Fruit fly (Drosophila melanogaster) whole organism, embryonic: ENCODE data around the gene CG42271.
A peak's percentile ranks its signal among the peaks of the same experiment; 100 is the strongest.

ENCODE experiments used
- CG10431 ChIP-seq: fragments of 200-800 bp; sonication (Bioruptor generic); optimal IDR thresholded peaks from 3 replicates; lab custom pipeline; 2018; ENCODE audit warnings: missing biosample characterization, mild to moderate bottlenecking, missing genetic modification characterization
- CG11504 ChIP-seq: fragments of 200-800 bp; sonication (Bioruptor generic); optimal IDR thresholded peaks from 3 replicates; lab custom pipeline; 2019; ENCODE audit warnings: missing biosample characterization, mild to moderate bottlenecking, missing genetic modification characterization, moderate library complexity
- CG13296 ChIP-seq: fragments of 200-800 bp; sonication (Bioruptor generic); optimal IDR thresholded peaks from 3 replicates; lab custom pipeline; 2018; ENCODE audit warnings: missing biosample characterization, mild to moderate bottlenecking, missing genetic modification characterization
- CG13775 ChIP-seq: fragments of 200-800 bp; sonication (Bioruptor generic); optimal IDR thresholded peaks from 3 replicates; lab custom pipeline; 2017; ENCODE audit warnings: missing biosample characterization, mild to moderate bottlenecking, missing genetic modification characterization
- CG14710 ChIP-seq: fragments of 200-800 bp; sonication (Bioruptor generic); optimal IDR thresholded peaks from 3 replicates; lab custom pipeline; 2019; ENCODE audit warnings: missing biosample characterization, mild to moderate bottlenecking, missing genetic modification characterization, moderate library complexity
- CG16779 ChIP-seq: fragments of 200-800 bp; sonication (Bioruptor generic); IDR thresholded peaks from 2 replicates; pipeline ENCODE4 v1.3.6; 2022; ENCODE audit warnings: missing biosample characterization, missing genetic modification characterization
- CG17802 ChIP-seq: fragments of 200-800 bp; sonication (Bioruptor generic); optimal IDR thresholded peaks from 2 replicates; lab custom pipeline; 2018; ENCODE audit warnings: missing biosample characterization, mild to moderate bottlenecking, missing genetic modification characterization, moderate library complexity
- CG18262 ChIP-seq: fragments of 200-800 bp; optimal IDR thresholded peaks from 3 replicates; lab custom pipeline; 2019; ENCODE audit warnings: missing biosample characterization, mild to moderate bottlenecking, missing genetic modification characterization, moderate library complexity
- CG18599 ChIP-seq: fragments of 200-800 bp; sonication (Bioruptor generic); optimal IDR thresholded peaks from 3 replicates; lab custom pipeline; 2017; ENCODE audit warnings: missing biosample characterization, missing genetic modification characterization, mild to moderate bottlenecking, moderate library complexity, missing genetic modification reagents
- CG18764 ChIP-seq: fragments of 200-800 bp; sonication (Bioruptor generic); optimal IDR thresholded peaks from 3 replicates; lab custom pipeline; 2016; ENCODE audit warnings: missing biosample characterization, missing genetic modification characterization
- CG3065 ChIP-seq: fragments of 200-800 bp; sonication (Bioruptor generic); optimal IDR thresholded peaks from 2 replicates; lab custom pipeline; 2016; ENCODE audit warnings: missing biosample characterization, missing genetic modification characterization
- CG32772 ChIP-seq: fragments of 200-800 bp; sonication (Bioruptor generic); IDR thresholded peaks from 2 replicates; pipeline ENCODE4 v1.3.6; 2022; ENCODE audit warnings: missing biosample characterization, missing genetic modification characterization
- CG33213 ChIP-seq: fragments of 200-800 bp; sonication (Bioruptor generic); optimal IDR thresholded peaks from 3 replicates; lab custom pipeline; 2016; ENCODE audit warnings: missing biosample characterization, missing genetic modification characterization
- CG34376 ChIP-seq: fragments of 200-800 bp; sonication (Bioruptor generic); optimal IDR thresholded peaks from 2 replicates; lab custom pipeline; 2018; ENCODE audit warnings: missing biosample characterization, mild to moderate bottlenecking, missing genetic modification characterization
- CG4404 ChIP-seq: fragments of 200-800 bp; sonication (Bioruptor generic); IDR thresholded peaks from 2 replicates; pipeline ENCODE4 v1.3.6; 2022; ENCODE audit warnings: missing biosample characterization, missing genetic modification characterization
- CG6175 ChIP-seq: fragments of 200-800 bp; sonication (Bioruptor generic); IDR thresholded peaks from 3 replicates; pipeline ENCODE4 v1.3.6; 2022; ENCODE audit warnings: missing biosample characterization, missing genetic modification characterization
- CG6689 ChIP-seq: fragments of 200-800 bp; sonication (Bioruptor generic); IDR thresholded peaks from 2 replicates; pipeline ENCODE4 v1.3.6; 2022; ENCODE audit warnings: missing biosample characterization, missing genetic modification characterization
- CkIIα-i1 ChIP-seq: fragments of 200-800 bp; sonication (Bioruptor generic); IDR thresholded peaks from 2 replicates; pipeline ENCODE4 v1.3.6; 2022; ENCODE audit warnings: missing biosample characterization, missing genetic modification characterization
- Doc3 ChIP-seq: fragments of 200-800 bp; sonication (Bioruptor generic); IDR thresholded peaks from 3 replicates; pipeline ENCODE4 v1.3.6; 2022; ENCODE audit warnings: missing biosample characterization, missing genetic modification characterization; ENCODE audit not compliant: partially characterized antibody
- ERR ChIP-seq: fragments of 200-800 bp; sonication (Bioruptor generic); optimal IDR thresholded peaks from 2 replicates; lab custom pipeline; 2016; ENCODE audit warnings: missing biosample characterization, missing genetic modification characterization
- HmgZ ChIP-seq: fragments of 200-800 bp; sonication (Bioruptor generic); optimal IDR thresholded peaks from 2 replicates; lab custom pipeline; 2018; ENCODE audit warnings: missing biosample characterization, mild to moderate bottlenecking, missing genetic modification characterization
- Hmx ChIP-seq: fragments of 200-800 bp; sonication (Bioruptor generic); optimal IDR thresholded peaks from 2 replicates; lab custom pipeline; 2016; ENCODE audit warnings: missing biosample characterization, missing genetic modification characterization
- Lpt ChIP-seq: fragments of >200 bp; optimal IDR thresholded peaks from 2 replicates; lab custom pipeline; 2018; ENCODE audit warnings: missing biosample characterization, missing genetic modification characterization
- MBD-R2 ChIP-seq: fragments of 200-800 bp; sonication (Bioruptor generic); IDR thresholded peaks from 2 replicates; pipeline ENCODE4 v1.3.6; 2022; ENCODE audit warnings: missing biosample characterization, missing genetic modification characterization
- Neu2 ChIP-seq: fragments of 200-800 bp; sonication (Bioruptor generic); optimal IDR thresholded peaks from 3 replicates; lab custom pipeline; 2016; ENCODE audit warnings: missing biosample characterization, missing genetic modification characterization, borderline replicate concordance
- Ravus ChIP-seq: fragments of 200-800 bp; sonication (Bioruptor generic); IDR thresholded peaks from 2 replicates; pipeline ENCODE4 v1.3.6; 2022; ENCODE audit warnings: missing biosample characterization, missing genetic modification characterization
- Rfx ChIP-seq: fragments of 200-800 bp; sonication (Bioruptor generic); IDR thresholded peaks from 2 replicates; pipeline ENCODE4 v1.3.6; 2022; ENCODE audit warnings: missing biosample characterization, missing genetic modification characterization
- Rx ChIP-seq: fragments of 200-800 bp; sonication (Bioruptor generic); IDR thresholded peaks from 2 replicates; pipeline ENCODE4 v1.3.6; 2022; ENCODE audit warnings: missing biosample characterization, missing genetic modification characterization
- Trl ChIP-seq, 3 experiments: fragments of >200 bp in 2 of 3; fragments of 200-800 bp in 1 of 3; sonication (Bioruptor generic) in 1 of 3; optimal IDR thresholded peaks; 2 replicates in 1 of 3; 3 replicates in 2 of 3; lab custom pipeline; 2016 to 2017; ENCODE audit warnings: missing biosample characterization in 1 of 3, missing genetic modification characterization in 1 of 3
- Xbp1 ChIP-seq: fragments of 200-800 bp; sonication (Bioruptor generic); optimal IDR thresholded peaks from 3 replicates; lab custom pipeline; 2016; ENCODE audit warnings: missing biosample characterization, mild to moderate bottlenecking, missing genetic modification characterization
- Xrp1 ChIP-seq: fragments of 200-800 bp; sonication (Bioruptor generic); IDR thresholded peaks from 2 replicates; pipeline ENCODE4 v1.3.6; 2022; ENCODE audit warnings: missing biosample characterization, missing genetic modification characterization
- ac ChIP-seq: fragments of 200-800 bp; sonication (Bioruptor generic); optimal IDR thresholded peaks from 3 replicates; lab custom pipeline; 2017; ENCODE audit warnings: missing biosample characterization, mild to moderate bottlenecking, missing genetic modification characterization
- aop ChIP-seq: fragments of 200-800 bp; sonication (Bioruptor generic); IDR thresholded peaks from 2 replicates; pipeline ENCODE4 v1.3.6; 2022; ENCODE audit warnings: missing biosample characterization, missing genetic modification characterization
- az2 ChIP-seq: fragments of 200-800 bp; sonication (Bioruptor generic); optimal IDR thresholded peaks from 3 replicates; lab custom pipeline; 2016; ENCODE audit warnings: missing biosample characterization, missing genetic modification characterization
- bab2 ChIP-seq: fragments of 200-800 bp; sonication (Bioruptor generic); optimal IDR thresholded peaks from 2 replicates; lab custom pipeline; 2016; ENCODE audit warnings: missing biosample characterization, missing genetic modification characterization
- chif ChIP-seq, 2 experiments: fragments of 200-800 bp; sonication (Bioruptor generic); optimal IDR thresholded peaks; 3 replicates each; lab custom pipeline; 2016; ENCODE audit warnings: missing biosample characterization in 2 of 2, missing genetic modification characterization in 2 of 2
- crc ChIP-seq: fragments of 200-800 bp; sonication (Bioruptor generic); optimal IDR thresholded peaks from 2 replicates; lab custom pipeline; 2016; ENCODE audit warnings: missing biosample characterization, missing genetic modification characterization
- emc ChIP-seq: fragments of 200-800 bp; sonication (Bioruptor generic); optimal IDR thresholded peaks from 2 replicates; lab custom pipeline; 2016; ENCODE audit warnings: missing biosample characterization, missing genetic modification characterization
- ewg ChIP-seq: fragments of 200-800 bp; sonication (Bioruptor generic); optimal IDR thresholded peaks from 3 replicates; lab custom pipeline; 2017; ENCODE audit warnings: mild to moderate bottlenecking, missing biosample characterization, missing genetic modification reagents, missing genetic modification characterization
- grn ChIP-seq: fragments of 200-800 bp; sonication (Bioruptor generic); optimal IDR thresholded peaks from 3 replicates; lab custom pipeline; 2017; ENCODE audit warnings: missing biosample characterization, missing genetic modification characterization
- ham ChIP-seq: fragments of 200-800 bp; sonication (Bioruptor generic); IDR thresholded peaks from 2 replicates; pipeline ENCODE4 v1.3.6; 2022; ENCODE audit warnings: missing biosample characterization, missing genetic modification characterization
- hth ChIP-seq: fragments of >200 bp; optimal IDR thresholded peaks from 2 replicates; lab custom pipeline; 2017; ENCODE audit warnings: inconsistent platforms
- org-1 ChIP-seq: fragments of 200-800 bp; sonication (Bioruptor generic); optimal IDR thresholded peaks from 2 replicates; lab custom pipeline; 2017; ENCODE audit warnings: missing biosample characterization, missing genetic modification characterization
- pzg ChIP-seq: fragments of 200-800 bp; sonication (Bioruptor generic); optimal IDR thresholded peaks from 3 replicates; lab custom pipeline; 2018; ENCODE audit warnings: missing biosample characterization, mild to moderate bottlenecking, missing genetic modification characterization, moderate library complexity
- row ChIP-seq: fragments of 200-800 bp; sonication (Bioruptor generic); IDR thresholded peaks from 3 replicates; pipeline ENCODE4 v1.3.6; 2022; ENCODE audit warnings: missing biosample characterization, missing genetic modification characterization
- sob ChIP-seq: fragments of 200-800 bp; sonication (Bioruptor generic); IDR thresholded peaks from 2 replicates; pipeline ENCODE4 v1.3.6; 2022; ENCODE audit warnings: missing biosample characterization, missing genetic modification characterization
- tap ChIP-seq: fragments of 200-800 bp; optimal IDR thresholded peaks from 3 replicates; lab custom pipeline; 2019; ENCODE audit warnings: missing biosample characterization, mild to moderate bottlenecking, missing genetic modification characterization, moderate library complexity
- tio ChIP-seq: fragments of 200-800 bp; sonication (Bioruptor generic); optimal IDR thresholded peaks from 2 replicates; lab custom pipeline; 2017; ENCODE audit warnings: missing biosample characterization, missing genetic modification characterization, inconsistent platforms
- twi ChIP-seq: fragments of 200-800 bp; optimal IDR thresholded peaks from 2 replicates; lab custom pipeline; 2019; ENCODE audit warnings: missing biosample characterization, mild to moderate bottlenecking, missing genetic modification characterization, moderate library complexity
- vnd ChIP-seq: fragments of 200-800 bp; sonication (Bioruptor generic); IDR thresholded peaks from 3 replicates; pipeline ENCODE4 v1.3.6; 2022; ENCODE audit warnings: missing biosample characterization, missing genetic modification characterization; ENCODE audit not compliant: partially characterized antibody

Gene CG42271

DNA sequence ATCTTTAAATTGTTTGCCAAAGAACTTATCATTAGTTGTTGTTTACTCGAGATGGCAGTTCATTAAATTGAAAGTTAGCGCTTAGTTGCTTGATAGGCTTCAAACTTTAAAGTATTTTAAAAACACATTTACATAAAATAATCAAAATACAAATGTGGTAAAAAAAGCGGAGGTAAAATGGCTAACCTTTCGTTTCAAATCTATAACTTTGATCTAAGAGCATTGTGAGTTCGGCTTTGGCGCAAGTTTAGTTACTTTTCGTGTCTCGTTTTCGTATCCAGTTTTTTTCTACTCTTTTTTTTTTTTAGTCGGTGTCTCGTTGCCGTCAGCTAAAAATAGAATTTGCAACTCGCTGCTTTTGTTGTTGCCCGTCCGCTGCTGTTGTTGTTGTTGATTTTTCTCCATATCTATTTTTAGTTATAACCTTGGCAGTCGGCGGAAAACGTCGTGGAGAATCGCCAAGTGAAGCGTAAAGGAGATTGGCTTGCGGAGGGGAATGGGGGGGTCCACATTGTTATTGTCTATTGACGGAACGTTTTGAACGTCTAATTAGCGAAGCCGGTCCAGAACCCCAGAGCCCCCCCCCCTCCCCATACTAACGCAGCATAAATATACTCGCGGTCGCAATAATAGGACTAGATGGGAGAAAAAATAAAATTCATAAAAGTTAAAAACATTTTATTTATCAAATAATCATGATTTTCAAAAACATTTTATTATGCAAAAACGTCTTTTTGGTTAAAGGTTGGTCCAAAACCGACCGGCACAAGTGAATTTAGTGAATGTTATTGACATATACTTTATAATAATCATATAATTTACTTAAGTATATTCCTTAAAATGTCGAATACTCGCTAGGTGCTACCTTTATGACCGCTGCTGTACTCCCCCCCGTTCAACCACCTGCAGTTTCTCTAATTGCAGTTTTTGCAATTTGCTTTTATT, 19.1 kb downstream of the CG42271 start (continued):
- no peak for TF ChIP-seq CG17802
- no peak for TF ChIP-seq CG18764
- no peak for TF ChIP-seq vnd (GFP tag; lab: Robert Waterston, UW)
- no peak for TF ChIP-seq pzg (GFP tag; lab: Kevin White, UChicago)
- TF ChIP-seq az2 (GFP tag; lab: Kevin White, UChicago), result no peak
- no peak for TF ChIP-seq ac
- TF ChIP-seq CkIIα-i1 (GFP tag; lab: Robert Waterston, UW), result no peak
- no peak for TF ChIP-seq CG3065 (GFP tag; lab: Kevin White, UChicago)
- no peak for TF ChIP-seq Lpt
- no peak for TF ChIP-seq CG32772 (GFP tag; lab: Robert Waterston, UW)
- TF ChIP-seq bab2 (GFP tag; lab: Kevin White, UChicago), result no peak
- peak; percentile 34 for TF ChIP-seq CG18262 (tag; lab: Kevin White, UChicago)
- peak; percentile 19 for TF ChIP-seq CG13296 (GFP tag; lab: Kevin White, UChicago)
- no peak for TF ChIP-seq hth (lab: Kevin White, UChicago)
- TF ChIP-seq ham (GFP tag; lab: Robert Waterston, UW), result no peak
- TF ChIP-seq Ravus (GFP tag; lab: Robert Waterston, UW), result no peak
- no peak for TF ChIP-seq Rx (GFP tag; lab: Robert Waterston, UW)
- TF ChIP-seq row (GFP tag; lab: Robert Waterston, UW), result peak; percentile 53
- peak; percentile 19 for TF ChIP-seq tio
- TF ChIP-seq emc (GFP tag; lab: Kevin White, UChicago), result no peak
- 0 out of 2 replicates have a peak, but pooled peaks have one; percentile 18 for TF ChIP-seq sob (GFP tag; lab: Robert Waterston, UW)
- TF ChIP-seq HmgZ, result no peak
- TF ChIP-seq ERR (GFP tag; lab: Kevin White, UChicago), result no peak
- TF ChIP-seq Hmx (GFP tag; lab: Kevin White, UChicago), result no peak
- no peak for TF ChIP-seq twi (tag; lab: Kevin White, UChicago)
- 0 out of 2 replicates have a peak, but pooled peaks have one; percentile 19 for TF ChIP-seq Xrp1 (GFP tag; lab: Robert Waterston, UW)
- TF ChIP-seq CG14710, result no peak
- peak; percentile 14 for TF ChIP-seq ewg (GFP tag; lab: Kevin White, UChicago)
- peak; percentile 13 for TF ChIP-seq Xbp1
- TF ChIP-seq CG6175 (GFP tag; lab: Robert Waterston, UW), result no peak
- TF ChIP-seq CG10431, result no peak
- no peak for TF ChIP-seq aop (GFP tag; lab: Robert Waterston, UW)
- TF ChIP-seq Neu2 (GFP tag; lab: Kevin White, UChicago), result no peak
- peak; percentile 49 for TF ChIP-seq CG6689 (GFP tag; lab: Robert Waterston, UW)
- no peak for TF ChIP-seq CG4404 (GFP tag; lab: Robert Waterston, UW)
- TF ChIP-seq grn (GFP tag; lab: Kevin White, UChicago), result no peak
- peak; percentile 28 for TF ChIP-seq org-1
- peak; percentile 49 for TF ChIP-seq CG13775 (GFP tag; lab: Kevin White, UChicago)
- peak; percentile 13 for TF ChIP-seq tap (tag; lab: Kevin White, UChicago)
- TF ChIP-seq CG18599 (GFP tag; lab: Kevin White, UChicago), result peak; percentile 60
- TF ChIP-seq CG16779 (GFP tag; lab: Robert Waterston, UW), result no peak
- no peak for TF ChIP-seq CG34376 (GFP tag; lab: Kevin White, UChicago)
- no peak for TF ChIP-seq crc (GFP tag; lab: Kevin White, UChicago)
- no peak for TF ChIP-seq Trl (optimal IDR thresholded peaks at IDR 0.05; lab: Kevin White, UChicago)
- TF ChIP-seq Trl (GFP tag; optimal IDR thresholded peaks at IDR 0.05; lab: Kevin White, UChicago), result no peak
- no peak for TF ChIP-seq MBD-R2
- peak; percentile 66 for TF ChIP-seq Rfx
- peak; percentile 67 for TF ChIP-seq CG11504
- TF ChIP-seq Doc3 (GFP tag; lab: Robert Waterston, UW), result no peak
- no peak for TF ChIP-seq chif (GFP tag; optimal IDR thresholded peaks at IDR 0.05; lab: Kevin White, UChicago)
- TF ChIP-seq CG33213 (GFP tag; lab: Kevin White, UChicago), result no peak
